Fruit fly (Drosophila melanogaster) whole organism, embryonic: Measurements from ENCODE around the gene ocn.

ENCODE experiments used
- ATbp ChIP-seq: fragments of 200-800 bp; sonication (Bioruptor generic); optimal IDR thresholded peaks from 2 replicates; lab custom pipeline; 2017; ENCODE audit warnings: missing biosample characterization, mild to moderate bottlenecking, missing genetic modification characterization, missing genetic modification reagents
- CG10209 ChIP-seq: fragments of 200-800 bp; sonication (Bioruptor generic); optimal IDR thresholded peaks from 3 replicates; lab custom pipeline; 2017; ENCODE audit warnings: missing biosample characterization, mild to moderate bottlenecking, missing genetic modification characterization, missing genetic modification reagents
- CG10274 ChIP-seq: fragments of 200-800 bp; sonication (Bioruptor generic); optimal IDR thresholded peaks from 3 replicates; lab custom pipeline; 2017; ENCODE audit warnings: missing biosample characterization, mild to moderate bottlenecking, missing genetic modification characterization
- CG12391 ChIP-seq: fragments of 200-800 bp; sonication (Bioruptor generic); optimal IDR thresholded peaks from 3 replicates; lab custom pipeline; 2018; ENCODE audit warnings: missing biosample characterization, mild to moderate bottlenecking, missing genetic modification characterization, moderate library complexity
- CG13624 ChIP-seq: fragments of 200-800 bp; sonication (Bioruptor generic); optimal IDR thresholded peaks from 2 replicates; lab custom pipeline; 2016; ENCODE audit warnings: missing biosample characterization, missing genetic modification characterization
- CG14667 ChIP-seq: fragments of 200-800 bp; sonication (Bioruptor generic); IDR thresholded peaks from 2 replicates; pipeline ENCODE4 v1.3.6; 2022; ENCODE audit warnings: missing biosample characterization, missing genetic modification characterization
- CG14965 ChIP-seq: fragments of 200-800 bp; sonication (Bioruptor generic); optimal IDR thresholded peaks from 2 replicates; lab custom pipeline; 2016; ENCODE audit warnings: missing biosample characterization, missing genetic modification characterization, borderline replicate concordance
- CG16815 ChIP-seq: fragments of 200-800 bp; sonication (Bioruptor generic); optimal IDR thresholded peaks from 3 replicates; lab custom pipeline; 2017; ENCODE audit warnings: missing biosample characterization, mild to moderate bottlenecking, missing genetic modification characterization
- CG17829 ChIP-seq: fragments of 200-800 bp; optimal IDR thresholded peaks from 2 replicates; lab custom pipeline; 2019; ENCODE audit warnings: missing biosample characterization, mild to moderate bottlenecking, missing genetic modification characterization, moderate library complexity
- CG18599 ChIP-seq: fragments of 200-800 bp; sonication (Bioruptor generic); optimal IDR thresholded peaks from 3 replicates; lab custom pipeline; 2017; ENCODE audit warnings: missing biosample characterization, missing genetic modification characterization, mild to moderate bottlenecking, moderate library complexity, missing genetic modification reagents
- CG2120 ChIP-seq: fragments of 200-800 bp; sonication (Bioruptor generic); optimal IDR thresholded peaks from 3 replicates; lab custom pipeline; 2016; ENCODE audit warnings: missing biosample characterization, missing genetic modification characterization
- CG3281 ChIP-seq: fragments of 200-800 bp; sonication (Bioruptor generic); optimal IDR thresholded peaks from 3 replicates; lab custom pipeline; 2017; ENCODE audit warnings: missing biosample characterization, mild to moderate bottlenecking, missing genetic modification characterization
- CG34376 ChIP-seq: fragments of 200-800 bp; sonication (Bioruptor generic); optimal IDR thresholded peaks from 2 replicates; lab custom pipeline; 2018; ENCODE audit warnings: missing biosample characterization, mild to moderate bottlenecking, missing genetic modification characterization
- CG4328 ChIP-seq: fragments of 200-800 bp; sonication (Bioruptor generic); optimal IDR thresholded peaks from 3 replicates; lab custom pipeline; 2017; ENCODE audit warnings: missing biosample characterization, missing genetic modification reagents, missing genetic modification characterization
- CG6254 ChIP-seq: fragments of 200-800 bp; sonication (Bioruptor generic); optimal IDR thresholded peaks from 3 replicates; lab custom pipeline; 2017; ENCODE audit warnings: mild to moderate bottlenecking, missing biosample characterization, missing genetic modification reagents, missing genetic modification characterization
- CG7839 ChIP-seq: fragments of 200-800 bp; sonication (Bioruptor generic); optimal IDR thresholded peaks from 3 replicates; lab custom pipeline; 2018; ENCODE audit warnings: missing biosample characterization, mild to moderate bottlenecking, missing genetic modification characterization, moderate library complexity
- CG8281 ChIP-seq: fragments of 200-800 bp; sonication (Bioruptor generic); optimal IDR thresholded peaks from 2 replicates; lab custom pipeline; 2018; ENCODE audit warnings: missing biosample characterization, mild to moderate bottlenecking, missing genetic modification characterization, moderate library complexity
- CG9727 ChIP-seq: fragments of 200-800 bp; sonication (Bioruptor generic); optimal IDR thresholded peaks from 3 replicates; lab custom pipeline; 2017; ENCODE audit warnings: missing biosample characterization, mild to moderate bottlenecking, missing genetic modification characterization
- CG9817 ChIP-seq: fragments of 200-800 bp; sonication (Bioruptor generic); optimal IDR thresholded peaks from 2 replicates; lab custom pipeline; 2018; ENCODE audit warnings: missing biosample characterization, mild to moderate bottlenecking, missing genetic modification characterization, moderate library complexity
- CG9932 ChIP-seq: fragments of 200-800 bp; sonication (Bioruptor generic); IDR thresholded peaks from 2 replicates; pipeline ENCODE4 v1.3.6; 2022; ENCODE audit warnings: missing biosample characterization, missing genetic modification characterization
- Deaf1 ChIP-seq: fragments of 200-800 bp; optimal IDR thresholded peaks from 3 replicates; lab custom pipeline; 2019; ENCODE audit warnings: missing biosample characterization, mild to moderate bottlenecking, missing genetic modification characterization, moderate library complexity
- Doc3 ChIP-seq: fragments of 200-800 bp; sonication (Bioruptor generic); IDR thresholded peaks from 3 replicates; pipeline ENCODE4 v1.3.6; 2022; ENCODE audit warnings: missing biosample characterization, missing genetic modification characterization; ENCODE audit not compliant: partially characterized antibody
- ERR ChIP-seq: fragments of 200-800 bp; sonication (Bioruptor generic); optimal IDR thresholded peaks from 2 replicates; lab custom pipeline; 2016; ENCODE audit warnings: missing biosample characterization, missing genetic modification characterization
- GATAe ChIP-seq: fragments of 200-800 bp; sonication (Bioruptor generic); conservative IDR thresholded peaks from 2 replicates; pipeline ENCODE4 v1.3.6; 2022; ENCODE audit warnings: missing biosample characterization, missing genetic modification characterization
- H2.0 ChIP-seq: fragments of 200-800 bp; sonication (Bioruptor generic); IDR thresholded peaks from 2 replicates; pipeline ENCODE4 v1.3.6; 2022; ENCODE audit warnings: missing biosample characterization, missing genetic modification characterization
- Max ChIP-seq: fragments of 200-800 bp; sonication (Bioruptor generic); optimal IDR thresholded peaks from 2 replicates; lab custom pipeline; 2016; ENCODE audit warnings: missing biosample characterization, mild to moderate bottlenecking, missing genetic modification characterization
- Mes4 ChIP-seq: fragments of 200-800 bp; sonication (Bioruptor generic); optimal IDR thresholded peaks from 2 replicates; lab custom pipeline; 2016; ENCODE audit warnings: missing biosample characterization, missing genetic modification characterization
- Optix ChIP-seq: fragments of 200-800 bp; sonication (Bioruptor generic); IDR thresholded peaks from 3 replicates; pipeline ENCODE4 v1.3.6; 2022; ENCODE audit warnings: missing biosample characterization, missing genetic modification characterization
- PHDP ChIP-seq: fragments of 200-800 bp; sonication (Bioruptor generic); optimal IDR thresholded peaks from 3 replicates; lab custom pipeline; 2018; ENCODE audit warnings: missing biosample characterization, mild to moderate bottlenecking, missing genetic modification characterization, moderate library complexity
- Rfx ChIP-seq: fragments of 200-800 bp; sonication (Bioruptor generic); IDR thresholded peaks from 2 replicates; pipeline ENCODE4 v1.3.6; 2022; ENCODE audit warnings: missing biosample characterization, missing genetic modification characterization
- Scr ChIP-seq: fragments of 200-800 bp; sonication (Bioruptor generic); IDR thresholded peaks from 2 replicates; pipeline ENCODE4 v1.3.6; 2022; ENCODE audit warnings: missing biosample characterization, missing genetic modification characterization; ENCODE audit not compliant: partially characterized antibody
- ab ChIP-seq: fragments of 200-800 bp; sonication (Bioruptor generic); optimal IDR thresholded peaks from 2 replicates; lab custom pipeline; 2016; ENCODE audit warnings: missing biosample characterization, missing genetic modification characterization
- cato ChIP-seq: fragments of 200-800 bp; sonication (Bioruptor generic); optimal IDR thresholded peaks from 2 replicates; lab custom pipeline; 2016; ENCODE audit warnings: missing biosample characterization, missing genetic modification characterization, borderline replicate concordance
- esg ChIP-seq: fragments of 200-800 bp; sonication (Bioruptor generic); conservative IDR thresholded peaks from 2 replicates; pipeline ENCODE4 v1.3.6; 2022; ENCODE audit warnings: missing biosample characterization, missing genetic modification characterization
- exex ChIP-seq: fragments of 200-800 bp; sonication (Bioruptor generic); optimal IDR thresholded peaks from 4 replicates; lab custom pipeline; 2018; ENCODE audit warnings: missing biosample characterization, mild to moderate bottlenecking, missing genetic modification characterization, moderate library complexity
- gfzf ChIP-seq: fragments of 200-800 bp; sonication (Bioruptor generic); optimal IDR thresholded peaks from 2 replicates; lab custom pipeline; 2016; ENCODE audit warnings: missing biosample characterization, mild to moderate bottlenecking, missing genetic modification characterization, moderate library complexity
- inv ChIP-seq: fragments of 200-800 bp; sonication (Bioruptor generic); IDR thresholded peaks from 2 replicates; pipeline ENCODE4 v1.3.6; 2022; ENCODE audit warnings: missing biosample characterization, missing genetic modification characterization; ENCODE audit not compliant: partially characterized antibody
- jing ChIP-seq: fragments of 200-800 bp; sonication (Bioruptor generic); optimal IDR thresholded peaks from 2 replicates; lab custom pipeline; 2018; ENCODE audit warnings: missing biosample characterization, mild to moderate bottlenecking, missing genetic modification characterization
- kni ChIP-seq: fragments of 200-800 bp; sonication (Bioruptor generic); optimal IDR thresholded peaks from 3 replicates; lab custom pipeline; 2017; ENCODE audit warnings: mild to moderate bottlenecking, missing biosample characterization, missing genetic modification reagents, missing genetic modification characterization
- mirr ChIP-seq: fragments of 200-800 bp; sonication (Bioruptor generic); optimal IDR thresholded peaks from 3 replicates; lab custom pipeline; 2018; ENCODE audit warnings: missing biosample characterization, mild to moderate bottlenecking, missing genetic modification characterization
- oc ChIP-seq: fragments of 200-800 bp; sonication (Bioruptor generic); optimal IDR thresholded peaks from 2 replicates; lab custom pipeline; 2018; ENCODE audit warnings: missing biosample characterization, mild to moderate bottlenecking, missing genetic modification characterization, moderate library complexity
- otp ChIP-seq: fragments of 200-800 bp; sonication (Bioruptor generic); IDR thresholded peaks from 3 replicates; pipeline ENCODE4, ENCODE4 v1.3.6; 2022; ENCODE audit warnings: missing biosample characterization, missing genetic modification characterization
- pb ChIP-seq: fragments of 200-800 bp; sonication (Bioruptor generic); optimal IDR thresholded peaks from 3 replicates; lab custom pipeline; 2016; ENCODE audit warnings: missing biosample characterization, missing genetic modification characterization
- pros ChIP-seq: fragments of 200-800 bp; sonication (Bioruptor generic); optimal IDR thresholded peaks from 3 replicates; lab custom pipeline; 2019; ENCODE audit warnings: missing biosample characterization, mild to moderate bottlenecking, missing genetic modification characterization, moderate library complexity
- salm ChIP-seq: fragments of 200-800 bp; sonication (Bioruptor generic); optimal IDR thresholded peaks from 2 replicates; lab custom pipeline; 2018; ENCODE audit warnings: missing biosample characterization, mild to moderate bottlenecking, missing genetic modification characterization
- scrt ChIP-seq: fragments of 200-800 bp; sonication (Bioruptor generic); optimal IDR thresholded peaks from 2 replicates; lab custom pipeline; 2018; ENCODE audit warnings: missing biosample characterization, mild to moderate bottlenecking, missing genetic modification characterization, moderate library complexity
- sima ChIP-seq: fragments of 200-800 bp; sonication (Bioruptor generic); optimal IDR thresholded peaks from 2 replicates; lab custom pipeline; 2016; ENCODE audit warnings: missing biosample characterization, missing genetic modification characterization
- vnd ChIP-seq: fragments of 200-800 bp; sonication (Bioruptor generic); IDR thresholded peaks from 3 replicates; pipeline ENCODE4 v1.3.6; 2022; ENCODE audit warnings: missing biosample characterization, missing genetic modification characterization; ENCODE audit not compliant: partially characterized antibody
- z ChIP-seq: fragments of 200-800 bp; sonication (Bioruptor generic); IDR thresholded peaks from 3 replicates; pipeline ENCODE4 v1.3.6; 2022; ENCODE audit warnings: missing biosample characterization, missing genetic modification characterization

ocn gene

dm6 chr3R:30056592-30057135 lies 19.1 kb upstream of the ocn start, which contains the start of the genes CG7950 and Rpp14a (continued):
- TF ChIP-seq jing (no peak), ERR (peak; percentile 62), CG18599 (GFP tag; lab: Kevin White, UChicago) (peak; percentile 73), CG16815 (GFP tag; lab: Kevin White, UChicago) (peak; percentile 44), exex (tag; lab: Kevin White, UChicago) (peak; percentile 52), pros (no peak), CG7839 (tag; lab: Kevin White, UChicago) (peak; percentile 69), ATbp (GFP tag; lab: Kevin White, UChicago) (peak; percentile 35), CG14667 (peak; percentile 44), scrt (GFP tag; lab: Kevin White, UChicago) (peak; percentile 55), CG4328 (GFP tag; lab: Kevin White, UChicago) (peak; percentile 54), ab (GFP tag; lab: Kevin White, UChicago) (no peak), otp (GFP tag; lab: Robert Waterston, UW) (peak; percentile 77), gfzf (GFP tag; lab: Kevin White, UChicago) (no peak), oc (peak; percentile 74), CG10274 (GFP tag; lab: Kevin White, UChicago) (no peak), PHDP (tag; lab: Kevin White, UChicago) (peak; percentile 85), Optix (GFP tag; lab: Robert Waterston, UW) (peak; percentile 55; the same call in 2 of the 3 replicates), Scr (peak; percentile 23; the same call in 1 of the 2 replicates), CG12391 (tag; lab: Kevin White, UChicago) (peak; percentile 90), pb (GFP tag; lab: Kevin White, UChicago) (no peak), vnd (no peak), Deaf1 (peak; percentile 40), z (peak; percentile 21; the same call in 1 of the 3 replicates), mirr (GFP tag; lab: Kevin White, UChicago) (peak; percentile 19), CG14965 (GFP tag; lab: Kevin White, UChicago) (no peak), GATAe (GFP tag; lab: Robert Waterston, UW) (no peak), CG9727 (GFP tag; lab: Kevin White, UChicago) (peak; percentile 71), inv (GFP tag; lab: Robert Waterston, UW) (no peak), CG10209 (peak; percentile 72), CG2120 (GFP tag; lab: Kevin White, UChicago) (peak; percentile 94), CG8281 (tag; lab: Kevin White, UChicago) (no peak), CG9932 (GFP tag; lab: Robert Waterston, UW) (peak; percentile 93), Max (GFP tag; lab: Kevin White, UChicago) (peak; percentile 75), esg (peak; percentile 79), CG9817 (tag; lab: Kevin White, UChicago) (peak; percentile 86), cato (GFP tag; lab: Kevin White, UChicago) (peak; percentile 58), Rfx (GFP tag; lab: Robert Waterston, UW) (peak; percentile 90), kni (GFP tag; lab: Kevin White, UChicago) (peak; percentile 62), CG17829 (tag; lab: Kevin White, UChicago) (peak; percentile 83), CG3281 (GFP tag; lab: Kevin White, UChicago) (peak; percentile 73), H2.0 (GFP tag; lab: Robert Waterston, UW) (peak; percentile 86), CG6254 (GFP tag; lab: Kevin White, UChicago) (no peak), Doc3 (GFP tag; lab: Robert Waterston, UW) (0 out of 3 replicates have a peak, but pooled peaks have one; percentile 5), Mes4 (GFP tag; lab: Kevin White, UChicago) (peak; percentile 72), CG34376 (GFP tag; lab: Kevin White, UChicago) (peak; percentile 58), CG13624 (peak; percentile 73), sima (GFP tag; lab: Kevin White, UChicago) (peak; percentile 69), salm (peak; percentile 34)
